Worm (Caenorhabditis elegans) whole organism, young adult: ENCODE results near the gene twk-35.

ENCODE experiments used
- C06A6.2 ChIP-seq: fragments of 200-800 bp; sonication (Bioruptor generic); conservative IDR thresholded peaks from 2 replicates; pipeline ENCODE4 v1.3.6; 2022; ENCODE audit warnings: missing genetic modification characterization, missing compliant biosample characterization
- F49E8.2 ChIP-seq: sonication (generic microtip); optimal IDR thresholded peaks from 3 replicates; lab custom pipeline; 2017; ENCODE audit warnings: missing genetic modification characterization, mild to moderate bottlenecking, missing compliant biosample characterization, antibody characterized with exemption, moderate library complexity; ENCODE audit not compliant: insufficient read depth
- F52B5.7 ChIP-seq: sonication (generic microtip); optimal IDR thresholded peaks from 2 replicates; lab custom pipeline; 2016; ENCODE audit warnings: mild to moderate bottlenecking, missing genetic modification characterization, missing compliant biosample characterization
- F55B11.4 ChIP-seq: sonication (generic microtip); optimal IDR thresholded peaks from 2 replicates; lab custom pipeline; 2016; ENCODE audit warnings: missing compliant biosample characterization, missing genetic modification characterization, borderline replicate concordance; ENCODE audit not compliant: insufficient read depth
- F57A8.1 ChIP-seq: fragments of 200-800 bp; sonication (Bioruptor generic); optimal IDR thresholded peaks from 2 replicates; lab custom pipeline; 2018; ENCODE audit warnings: mild to moderate bottlenecking, missing genetic modification characterization, moderate library complexity, missing compliant biosample characterization
- K12H6.12 ChIP-seq: fragments of 200-800 bp; sonication (Bioruptor generic); optimal IDR thresholded peaks from 2 replicates; lab custom pipeline; 2018; ENCODE audit warnings: mild to moderate bottlenecking, missing genetic modification characterization, missing compliant biosample characterization
- Y53G8AR.9 ChIP-seq: fragments of 200-800 bp; sonication (Bioruptor generic); conservative IDR thresholded peaks from 2 replicates; pipeline ENCODE4 v1.3.6; 2022; ENCODE audit warnings: missing genetic modification reagents, missing genetic modification characterization, missing compliant biosample characterization
- Y67H2A.10 ChIP-seq: fragments of 200-800 bp; sonication (Bioruptor generic); conservative IDR thresholded peaks from 2 replicates; pipeline ENCODE4 v1.3.6; 2022; ENCODE audit warnings: missing genetic modification reagents, missing genetic modification characterization, missing compliant biosample characterization
- ZK185.1 ChIP-seq: sonication (generic microtip); optimal IDR thresholded peaks from 2 replicates; lab custom pipeline; 2016; ENCODE audit warnings: mild to moderate bottlenecking, missing genetic modification characterization, missing compliant biosample characterization; ENCODE audit not compliant: poor library complexity, severe bottlenecking
- akir-1 ChIP-seq: fragments of 200-800 bp; sonication (Bioruptor generic); optimal IDR thresholded peaks from 2 replicates; lab custom pipeline; 2018; ENCODE audit warnings: mild to moderate bottlenecking, missing genetic modification characterization, moderate library complexity, missing compliant biosample characterization
- attf-3 ChIP-seq: fragments of 200-800 bp; sonication (Bioruptor generic); conservative IDR thresholded peaks from 2 replicates; pipeline ENCODE4 v1.3.6; 2022; ENCODE audit warnings: missing genetic modification reagents, missing genetic modification characterization, missing compliant biosample characterization
- attf-5 ChIP-seq: fragments of 200-800 bp; sonication (Bioruptor generic); optimal IDR thresholded peaks from 2 replicates; lab custom pipeline; 2018; ENCODE audit warnings: mild to moderate bottlenecking, missing genetic modification characterization, missing compliant biosample characterization
- bed-2 ChIP-seq: fragments of 200-800 bp; sonication (Bioruptor generic); IDR thresholded peaks from 2 replicates; pipeline ENCODE4 v1.3.6; 2022; ENCODE audit warnings: missing genetic modification reagents, missing genetic modification characterization, missing compliant biosample characterization
- ceh-100 ChIP-seq: fragments of 200-800 bp; sonication (Bioruptor generic); IDR thresholded peaks from 2 replicates; pipeline ENCODE4 v1.3.6; 2022; ENCODE audit warnings: missing genetic modification reagents, missing genetic modification characterization, missing compliant biosample characterization
- ceh-27 ChIP-seq: fragments of 200-800 bp; sonication (Bioruptor generic); optimal IDR thresholded peaks from 2 replicates; lab custom pipeline; 2018; ENCODE audit warnings: mild to moderate bottlenecking, missing genetic modification characterization, moderate library complexity, missing compliant biosample characterization
- efl-1 ChIP-seq: fragments of 150-350 bp; optimal IDR thresholded peaks from 2 replicates; lab custom pipeline; 2014; ENCODE audit warnings: missing biosample characterization, missing genetic modification reagents, missing genetic modification characterization
- egl-18 ChIP-seq: fragments of 200-800 bp; sonication (Bioruptor generic); IDR thresholded peaks from 2 replicates; pipeline ENCODE4 v1.3.6; 2022; ENCODE audit warnings: missing genetic modification reagents, missing genetic modification characterization, missing compliant biosample characterization
- egrh-3 ChIP-seq: fragments of 200-800 bp; sonication (Bioruptor generic); IDR thresholded peaks from 2 replicates; pipeline ENCODE4 v1.3.6; 2022; ENCODE audit warnings: missing genetic modification reagents, missing genetic modification characterization, missing compliant biosample characterization
- hmg-1.2 ChIP-seq: fragments of 200-800 bp; sonication (Bioruptor generic); IDR thresholded peaks from 2 replicates; pipeline ENCODE4 v1.3.6; 2022; ENCODE audit warnings: missing genetic modification reagents, missing genetic modification characterization, missing compliant biosample characterization
- hmg-20 ChIP-seq: fragments of 200-800 bp; sonication (Bioruptor generic); IDR thresholded peaks from 2 replicates; pipeline ENCODE4 v1.3.6; 2022; ENCODE audit warnings: missing genetic modification reagents, missing genetic modification characterization, missing compliant biosample characterization
- let-526 ChIP-seq: fragments of 200-800 bp; sonication (Bioruptor generic); IDR thresholded peaks from 2 replicates; pipeline ENCODE4 v1.3.6; 2022; ENCODE audit warnings: missing genetic modification reagents, missing genetic modification characterization, missing compliant biosample characterization
- lin-35 ChIP-seq, 3 experiments: fragments of 150-350 bp in 2 of 3; sonication (generic microtip) in 1 of 3; optimal IDR thresholded peaks; 2 replicates each; lab custom pipeline; 2014 to 2018; ENCODE audit warnings: missing biosample characterization in 3 of 3, missing genetic modification characterization in 3 of 3, missing genetic modification reagents in 3 of 3
- lin-40 ChIP-seq: sonication (generic microtip); optimal IDR thresholded peaks from 2 replicates; lab custom pipeline; 2016; ENCODE audit warnings: missing genetic modification characterization, mild to moderate bottlenecking, missing compliant biosample characterization, missing genotype, missing genetic modification reagents
- lir-1 ChIP-seq: fragments of 200-800 bp; sonication (Bioruptor generic); conservative IDR thresholded peaks from 2 replicates; pipeline ENCODE4 v1.3.6; 2022; ENCODE audit warnings: missing genetic modification reagents, missing genetic modification characterization, missing compliant biosample characterization
- madf-6 ChIP-seq: fragments of 200-800 bp; sonication (Bioruptor generic); IDR thresholded peaks from 2 replicates; pipeline ENCODE4 v1.3.6; 2022; ENCODE audit warnings: missing genetic modification reagents, missing genetic modification characterization, missing compliant biosample characterization
- mcd-1 ChIP-seq: fragments of 200-800 bp; sonication (Bioruptor generic); IDR thresholded peaks from 2 replicates; pipeline ENCODE4 v1.3.6; 2022; ENCODE audit warnings: missing genetic modification reagents, missing genetic modification characterization, missing compliant biosample characterization
- mel-28 ChIP-seq: sonication (generic microtip); optimal IDR thresholded peaks from 2 replicates; lab custom pipeline; 2016; ENCODE audit warnings: borderline replicate concordance, mild to moderate bottlenecking, missing genetic modification characterization, missing compliant biosample characterization
- nfya-1 ChIP-seq: sonication (generic microtip); optimal IDR thresholded peaks from 2 replicates; lab custom pipeline; 2017; ENCODE audit warnings: antibody characterized with exemption, missing compliant biosample characterization, missing genetic modification characterization, borderline replicate concordance; ENCODE audit not compliant: insufficient read depth
- nhr-179 ChIP-seq: sonication (generic microtip); optimal IDR thresholded peaks from 2 replicates; lab custom pipeline; 2016; ENCODE audit warnings: mild to moderate bottlenecking, missing genetic modification characterization, missing compliant biosample characterization
- nhr-27 ChIP-seq: fragments of 200-800 bp; sonication (Bioruptor generic); optimal IDR thresholded peaks from 2 replicates; lab custom pipeline; 2018; ENCODE audit warnings: mild to moderate bottlenecking, missing genetic modification characterization, moderate library complexity, missing compliant biosample characterization
- rcor-1 ChIP-seq: fragments of 200-800 bp; sonication (Bioruptor generic); IDR thresholded peaks from 2 replicates; pipeline ENCODE4 v1.3.6; 2022; ENCODE audit warnings: missing genetic modification reagents, missing genetic modification characterization, missing compliant biosample characterization
- rec-8 ChIP-seq, 2 experiments: sonication (generic microtip); optimal IDR thresholded peaks; 2 replicates each; lab custom pipeline; 2016; ENCODE audit warnings: mild to moderate bottlenecking in 2 of 2, missing genetic modification characterization in 2 of 2, missing genetic modification reagents in 2 of 2, missing genotype in 2 of 2, missing biosample characterization in 1 of 2, missing compliant biosample characterization in 1 of 2, moderate library complexity in 1 of 2
- sdz-38 ChIP-seq: sonication (generic microtip); optimal IDR thresholded peaks from 2 replicates; lab custom pipeline; 2016; ENCODE audit warnings: missing genotype, missing genetic modification characterization, missing compliant biosample characterization
- sea-2 ChIP-seq: fragments of 200-800 bp; sonication (Bioruptor generic); IDR thresholded peaks from 2 replicates; pipeline ENCODE4 v1.3.6; 2022; ENCODE audit warnings: missing genetic modification characterization, missing compliant biosample characterization
- snpc-1.3 ChIP-seq: sonication (generic microtip); optimal IDR thresholded peaks from 2 replicates; lab custom pipeline; 2017; ENCODE audit warnings: missing genetic modification characterization, mild to moderate bottlenecking, missing compliant biosample characterization, antibody characterized with exemption, moderate library complexity, missing genotype, missing genetic modification reagents; ENCODE audit not compliant: insufficient read depth
- tlf-1 ChIP-seq: fragments of 200-800 bp; sonication (Bioruptor generic); optimal IDR thresholded peaks from 2 replicates; lab custom pipeline; 2018; ENCODE audit warnings: mild to moderate bottlenecking, missing genetic modification characterization, missing compliant biosample characterization
- unc-62 ChIP-seq: fragments of 150-350 bp; optimal IDR thresholded peaks from 2 replicates; lab custom pipeline; 2014; ENCODE audit warnings: missing biosample characterization, missing genetic modification reagents, missing genetic modification characterization
- zfh-2 ChIP-seq: fragments of 200-800 bp; sonication (Bioruptor generic); conservative IDR thresholded peaks from 2 replicates; pipeline ENCODE4 v1.3.6; 2022; ENCODE audit warnings: missing genetic modification reagents, missing genetic modification characterization, missing compliant biosample characterization
- ztf-25 ChIP-seq: fragments of 200-800 bp; sonication (Bioruptor generic); IDR thresholded peaks from 2 replicates; pipeline ENCODE4 v1.3.6; 2022; ENCODE audit warnings: missing genetic modification reagents, missing genetic modification characterization, missing compliant biosample characterization

Gene twk-35

ce11 chrV:20826618-20827017, 36.2 kb upstream of the twk-35 start:
- TF ChIP-seq tlf-1 = no peak
- no peak for TF ChIP-seq F49E8.2 (tag; lab: Kevin White, UChicago)
- no peak for TF ChIP-seq snpc-1.3 (tag; lab: Kevin White, UChicago)
- TF ChIP-seq hmg-1.2 = no peak
- TF ChIP-seq ceh-100 (GFP tag; lab: Robert Waterston, UW) = no peak
- no peak for TF ChIP-seq let-526 (GFP tag; lab: Robert Waterston, UW)
- TF ChIP-seq F57A8.1 = no peak
- no peak for TF ChIP-seq sea-2 (GFP tag; lab: Robert Waterston, UW)
- TF ChIP-seq F52B5.7 (tag; lab: Kevin White, UChicago) = no peak
- no peak for TF ChIP-seq attf-3
- no peak for TF ChIP-seq F55B11.4 (tag; lab: Kevin White, UChicago)
- no peak for TF ChIP-seq unc-62 (GFP tag; lab: Kevin White, UChicago)
- no peak for TF ChIP-seq Y53G8AR.9 (GFP tag; lab: Robert Waterston, UW)

ce11 chrV:20828820-20829219, 34.0 kb upstream of the twk-35 start, which contains the start of gene sbt-1:
Gene sbt-1, minus strand, starts transcription at chrV:20828881.
- no peak for TF ChIP-seq lin-40 (tag; lab: Kevin White, UChicago)
- no peak for TF ChIP-seq nhr-27
- TF ChIP-seq Y67H2A.10 (GFP tag; lab: Robert Waterston, UW) = no peak
- peak; percentile 37 for TF ChIP-seq ZK185.1 (tag; lab: Kevin White, UChicago)
- TF ChIP-seq akir-1 (GFP tag; lab: Kevin White, UChicago) = no peak
- no peak for TF ChIP-seq rcor-1
- no peak for TF ChIP-seq sdz-38 (tag; lab: Kevin White, UChicago)
- no peak for TF ChIP-seq lin-35 (GFP tag; optimal IDR thresholded peaks at IDR 0.05; lab: Kevin White, UChicago)
- no peak for TF ChIP-seq egl-18 (GFP tag; lab: Robert Waterston, UW)
- no peak for TF ChIP-seq efl-1 (GFP tag; lab: Kevin White, UChicago)
- no peak for TF ChIP-seq rec-8 (tag; optimal IDR thresholded peaks at IDR 0.05; lab: Kevin White, UChicago)
- TF ChIP-seq nfya-1 = no peak
- TF ChIP-seq mel-28 (tag; lab: Kevin White, UChicago) = no peak
- peak; percentile 64 for TF ChIP-seq zfh-2
- 0 out of 2 replicates have a peak, but pooled peaks have one; percentile 15 for TF ChIP-seq bed-2 (GFP tag; lab: Robert Waterston, UW)
- no peak for TF ChIP-seq C06A6.2 (GFP tag; lab: Robert Waterston, UW)
- TF ChIP-seq hmg-20 = no peak
- TF ChIP-seq mcd-1 (GFP tag; lab: Robert Waterston, UW) = peak; percentile 45; the same call in 1 of the 2 replicates
- no peak for TF ChIP-seq ztf-25 (GFP tag; lab: Robert Waterston, UW)
- 0 out of 2 replicates have a peak, but pooled peaks have one; percentile 7 for TF ChIP-seq egrh-3
- TF ChIP-seq nhr-179 = no peak
- TF ChIP-seq madf-6 (GFP tag; lab: Robert Waterston, UW) = no peak
- peak; percentile 13 for TF ChIP-seq attf-5 (GFP tag; lab: Kevin White, UChicago)
- TF ChIP-seq ceh-27 (GFP tag; lab: Kevin White, UChicago) = peak; percentile 6
- TF ChIP-seq lir-1 (GFP tag; lab: Robert Waterston, UW) = peak; percentile 32
- TF ChIP-seq let-526 (GFP tag; lab: Robert Waterston, UW) = no peak
- TF ChIP-seq K12H6.12 = peak; percentile 58
